Worm (Caenorhabditis elegans) whole organism, L4/young adult: ENCODE data around the gene F56D1.1.

ENCODE experiments used
- W03F9.2 ChIP-seq: fragments of 150-350 bp; optimal IDR thresholded peaks from 2 replicates; lab custom pipeline; 2014; ENCODE audit warnings: missing biosample characterization, missing genetic modification characterization
- dao-5 ChIP-seq: sonication (generic microtip); optimal IDR thresholded peaks from 2 replicates; lab custom pipeline; 2016; ENCODE audit warnings: missing genotype, missing genetic modification characterization, moderate library complexity, missing compliant biosample characterization
- him-1 ChIP-seq: sonication (generic microtip); optimal IDR thresholded peaks from 2 replicates; lab custom pipeline; 2016; ENCODE audit warnings: missing genotype, missing genetic modification reagents, missing genetic modification characterization, missing compliant biosample characterization

F56D1.1 gene

DNA sequence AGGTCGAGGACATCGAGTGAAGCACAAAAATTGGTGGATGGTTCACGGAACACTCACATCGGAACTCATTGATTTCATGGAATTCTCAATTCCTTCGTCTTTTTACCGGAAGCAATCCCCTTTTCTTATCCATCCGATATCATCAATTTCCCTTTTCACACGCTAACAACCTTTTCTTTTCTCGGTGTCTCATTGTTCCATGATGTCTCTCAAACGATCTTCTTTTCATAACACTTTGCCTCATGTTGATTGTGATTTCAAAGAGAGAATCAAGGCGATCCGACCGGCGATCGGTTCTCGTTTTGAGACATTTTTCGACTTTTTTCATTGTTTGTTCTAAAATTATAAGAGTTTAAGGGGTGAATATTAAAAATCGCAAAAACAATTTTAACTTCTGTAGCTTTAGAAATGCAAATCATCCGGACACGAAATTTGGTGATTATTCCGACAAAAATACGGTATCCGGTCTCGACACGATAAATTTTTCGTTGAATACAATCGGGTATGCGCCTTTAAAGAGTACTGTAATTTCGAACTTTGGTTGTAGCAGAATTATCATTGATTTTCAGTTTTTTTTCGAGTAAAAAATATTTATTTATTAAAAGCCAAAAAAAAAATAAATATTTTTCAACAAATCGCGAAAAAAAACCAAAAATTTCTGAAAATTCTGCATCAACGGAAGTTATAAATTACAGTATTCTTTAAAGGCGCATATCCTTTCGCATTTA lies 19.6 kb upstream of the F56D1.1 start:
- TF ChIP-seq him-1 (no peak), dao-5 (tag; lab: Kevin White, UChicago) (no peak), W03F9.2 (no peak)

DNA sequence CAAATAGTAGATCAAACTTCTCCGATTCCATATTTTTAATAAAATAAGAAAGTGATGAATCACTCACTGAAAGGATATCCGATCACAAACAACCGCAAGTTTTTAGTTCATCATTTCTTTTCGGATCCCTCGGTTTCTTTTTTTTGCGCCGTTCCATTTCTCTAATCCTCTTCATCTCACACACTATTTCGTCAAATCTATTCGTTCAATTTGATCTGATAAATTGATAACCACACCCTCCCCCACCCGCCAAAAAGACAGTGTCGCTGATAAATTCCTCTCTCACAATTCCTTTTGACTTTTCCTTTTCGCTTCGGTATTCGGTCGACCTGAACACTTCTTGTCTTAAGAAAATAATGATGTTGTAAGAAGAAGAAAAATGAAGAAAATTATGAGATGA lies 18.9 kb upstream of the F56D1.1 start:
- TF ChIP-seq dao-5 (tag; lab: Kevin White, UChicago) (no peak), W03F9.2 (no peak), him-1 (no peak)

DNA sequence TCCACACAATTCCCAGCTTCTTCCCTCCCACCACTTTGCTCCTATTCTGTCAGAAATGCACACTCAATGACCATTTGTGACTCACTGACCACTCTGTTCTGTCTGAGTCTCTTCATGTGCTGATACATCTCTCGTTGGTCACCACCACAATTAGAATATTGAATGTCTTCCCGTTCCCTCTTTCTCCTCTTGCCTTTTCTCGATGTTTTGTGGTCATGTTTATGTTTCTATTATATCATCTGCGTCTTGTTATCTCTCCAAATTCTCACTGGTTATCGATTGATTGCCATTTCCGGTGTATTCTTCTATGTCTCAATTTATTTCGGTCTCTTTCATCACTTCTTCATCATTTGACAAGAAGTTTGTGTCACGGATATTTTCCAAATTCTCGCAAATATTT lies 17.5 kb upstream of the F56D1.1 start:
- TF ChIP-seq him-1 (no peak), dao-5 (tag; lab: Kevin White, UChicago) (no peak), W03F9.2 (no peak)

DNA sequence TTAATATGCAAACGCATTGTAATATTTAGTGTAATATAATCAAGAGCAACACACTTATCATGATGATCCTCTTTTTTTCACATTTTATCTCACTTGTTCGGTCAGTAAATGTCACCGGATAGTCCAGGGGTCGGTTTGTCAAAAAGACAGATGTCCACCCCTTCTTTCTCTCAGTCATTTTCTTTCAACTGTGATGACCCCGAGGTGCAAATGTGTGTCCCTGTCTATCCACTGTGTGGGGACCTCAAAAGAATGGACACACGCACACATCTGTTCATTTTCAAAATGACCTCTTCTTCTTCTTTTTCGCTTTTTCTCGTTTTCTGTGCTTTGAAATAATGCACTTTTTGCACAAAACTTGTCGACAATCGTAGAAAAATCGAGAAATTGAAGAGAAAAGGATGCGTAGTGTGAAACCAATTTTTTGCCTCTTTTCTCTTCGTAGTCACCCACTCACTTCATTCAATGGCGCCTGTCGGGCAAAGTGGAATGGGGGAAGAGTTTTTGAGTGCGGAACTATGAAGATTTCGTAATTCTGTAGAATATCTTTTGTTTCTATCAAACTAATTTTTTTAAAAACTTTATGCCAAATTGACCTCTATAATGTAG lies 14.6 kb upstream of the F56D1.1 start:
- TF ChIP-seq W03F9.2 (no peak), him-1 (no peak), dao-5 (tag; lab: Kevin White, UChicago) (no peak)

DNA sequence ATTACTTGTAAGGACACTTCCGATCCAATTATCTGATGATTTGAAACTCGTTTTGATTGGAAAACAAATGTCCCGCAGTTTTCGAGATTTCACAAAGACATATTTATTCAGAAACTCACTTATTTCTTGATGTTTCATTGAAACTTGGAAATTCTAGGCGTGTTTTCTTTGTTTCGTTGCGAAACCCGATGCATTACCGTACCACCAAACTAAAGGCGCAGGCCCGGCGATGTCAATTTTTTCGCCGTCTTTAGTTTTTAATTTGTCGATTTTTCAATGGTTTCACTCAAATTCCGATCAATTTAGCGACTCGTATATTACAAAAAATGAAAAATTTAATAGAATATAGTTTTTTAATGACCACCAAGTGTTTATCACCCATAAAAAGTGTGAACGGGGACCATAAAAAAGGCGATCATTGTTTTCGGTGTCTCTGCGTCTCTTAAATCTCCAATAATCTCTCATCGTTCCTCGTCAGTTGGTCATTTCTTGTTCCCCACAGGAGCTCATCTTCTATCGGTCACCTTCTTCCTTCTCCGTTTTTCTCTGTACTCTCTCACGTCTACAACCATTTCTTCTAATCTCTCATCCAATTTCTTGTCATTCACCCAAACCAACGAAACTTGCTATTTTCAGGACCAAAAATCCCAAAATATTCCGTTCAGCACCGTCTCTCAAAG lies 12.5 kb upstream of the F56D1.1 start, which contains the start of gene clr-1:
clr-1 (plus strand) TSS at position 630 of the 680 bp plus-strand sequence.
- TF ChIP-seq him-1 (no peak), dao-5 (tag; lab: Kevin White, UChicago) (no peak), W03F9.2 (no peak)

DNA sequence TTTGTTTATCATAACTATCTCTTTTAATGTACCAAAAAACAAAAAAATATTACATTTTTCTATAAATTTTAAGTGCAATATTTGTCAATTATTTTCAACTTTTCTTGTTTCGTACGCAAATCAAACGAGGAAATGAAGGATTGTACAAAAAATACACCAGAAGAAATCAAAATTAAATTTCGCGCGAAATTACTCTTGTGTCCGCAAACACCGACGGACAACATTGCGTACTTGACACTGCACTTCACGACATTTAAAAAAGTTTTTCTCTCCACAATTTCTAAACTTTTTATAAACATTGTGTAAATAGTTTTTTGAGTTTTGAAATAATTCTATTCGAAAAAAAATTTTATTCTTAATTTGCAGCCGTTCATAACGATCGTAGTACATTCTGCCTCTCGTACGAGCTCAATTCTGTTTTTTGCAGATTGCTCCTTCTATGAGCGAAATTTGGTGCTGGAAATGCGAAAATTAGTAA lies 4.4 kb upstream of the F56D1.1 start, which contains the start of gene mrps-16:
mrps-16 (plus strand) TSS at position 428 of the 478 bp plus-strand sequence.
- peak; percentile 58 for TF ChIP-seq W03F9.2
- no peak for TF ChIP-seq dao-5 (tag; lab: Kevin White, UChicago)

DNA sequence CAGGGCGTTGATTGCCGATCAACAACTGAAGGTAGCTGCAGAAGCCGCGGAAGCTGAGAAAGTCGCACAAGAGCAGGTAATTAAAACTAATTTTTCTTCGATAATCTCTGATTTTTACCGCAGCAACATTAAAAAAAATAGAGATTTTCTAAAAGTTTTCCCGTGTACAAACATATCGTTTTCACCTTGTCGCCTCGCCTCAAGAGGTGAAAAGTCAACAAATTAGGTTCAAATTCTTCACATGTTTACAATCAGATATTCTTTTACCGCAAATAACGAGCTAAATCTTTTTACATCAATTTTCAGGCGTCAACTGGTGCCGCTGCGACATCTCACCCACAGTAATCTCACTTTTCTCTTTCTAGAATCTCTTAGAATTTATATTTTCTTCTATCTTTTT lies 3.5 kb upstream of the F56D1.1 start, which contains the start of gene ilcr-2:
ilcr-2 (plus strand) TSS at position 301 of the 400 bp plus-strand sequence.
- TF ChIP-seq dao-5 (tag; lab: Kevin White, UChicago): no peak
- TF ChIP-seq him-1: no peak
- TF ChIP-seq W03F9.2: no peak

DNA sequence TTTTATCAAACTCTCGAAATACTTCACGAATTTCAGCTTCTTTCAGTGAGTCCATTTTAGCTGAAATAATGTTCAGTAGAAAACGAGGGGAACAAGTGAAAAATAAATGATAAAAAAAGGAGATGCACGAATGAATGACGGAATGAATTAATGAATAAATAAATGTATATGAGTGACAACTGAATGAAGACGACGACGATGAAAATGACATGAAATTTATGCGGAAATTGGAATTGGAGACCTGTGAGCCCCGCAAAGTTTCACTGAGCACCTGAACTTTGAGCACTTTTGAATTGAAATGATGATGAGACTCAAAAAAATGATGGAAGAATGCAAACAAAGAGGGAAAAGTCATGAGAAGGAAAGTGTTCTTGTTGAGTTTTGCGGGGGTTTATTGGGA lies 3.6 kb downstream of the F56D1.1 start, which contains the start of gene cal-8:
cal-8 (minus strand) TSS at position 60 of the 400 bp plus-strand sequence.
- no peak for TF ChIP-seq him-1
- TF ChIP-seq W03F9.2: no peak
- TF ChIP-seq dao-5 (tag; lab: Kevin White, UChicago): no peak

DNA sequence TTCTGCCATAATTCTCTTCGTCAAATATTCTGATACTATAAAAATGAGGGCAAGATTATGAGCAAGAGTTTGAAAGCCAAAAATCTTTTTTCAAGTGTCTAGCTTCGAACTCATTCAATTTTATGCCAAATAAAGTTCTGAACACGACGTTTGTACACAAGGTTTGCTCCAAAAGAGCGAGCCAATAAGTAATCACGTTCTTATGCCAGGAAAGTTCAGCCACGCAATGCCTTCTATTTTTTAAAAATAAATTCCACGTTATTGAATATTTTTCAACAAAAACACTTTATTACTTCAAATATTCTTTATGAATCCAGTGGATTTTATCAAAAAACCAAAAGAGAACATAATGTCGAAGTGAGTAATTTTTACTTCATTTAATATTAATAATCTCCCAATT lies 9.4 kb downstream of the F56D1.1 start, which contains the start of gene nep-5:
nep-5 (plus strand) TSS at position 301 of the 400 bp plus-strand sequence.
- TF ChIP-seq him-1 (no peak), W03F9.2 (no peak), dao-5 (tag; lab: Kevin White, UChicago) (no peak)

DNA sequence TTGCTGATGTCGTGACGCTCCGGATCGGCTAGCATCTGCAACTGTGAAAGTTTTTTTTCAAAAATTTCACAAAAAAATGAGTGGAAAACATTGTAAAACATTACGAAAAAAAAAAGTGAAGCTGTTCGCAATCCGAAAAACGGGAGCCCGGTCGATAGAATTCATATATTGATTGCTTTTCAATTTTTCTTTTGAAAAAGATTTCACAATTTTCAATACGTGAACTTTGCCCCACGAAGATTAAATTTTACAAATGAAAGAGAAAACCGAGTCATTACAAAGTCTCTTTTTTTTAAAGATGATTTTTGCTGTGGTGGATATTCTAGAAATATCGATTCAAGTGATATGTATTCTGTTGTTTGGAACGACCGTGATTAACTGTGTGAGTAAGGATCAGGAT lies 16.0 kb downstream of the F56D1.1 start, which contains the start of gene F12A10.6:
F12A10.6 (minus strand) TSS at position 101 of the 400 bp plus-strand sequence.
- TF ChIP-seq dao-5 (tag; lab: Kevin White, UChicago) (no peak), him-1 (no peak), W03F9.2 (no peak)

DNA sequence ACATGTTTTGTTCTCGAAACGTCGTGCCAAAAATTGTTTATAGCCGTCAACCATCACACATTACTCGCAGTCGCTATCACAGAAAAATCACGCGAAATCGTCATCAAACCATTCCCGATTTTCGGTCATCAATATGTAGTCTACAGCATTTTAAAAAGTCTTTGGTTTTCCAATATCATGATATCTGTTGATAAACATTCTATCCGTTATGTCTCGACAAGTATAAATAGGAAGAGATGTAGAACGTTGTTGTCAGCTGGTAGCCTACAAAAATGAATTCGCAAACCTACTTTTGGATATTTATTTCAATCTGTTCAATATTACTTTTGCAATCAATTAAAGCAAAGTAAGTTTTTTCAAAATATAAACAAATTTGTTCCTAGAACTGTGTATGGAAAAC lies 18.0 kb downstream of the F56D1.1 start, which contains the start of gene F12A10.1:
F12A10.1 (plus strand) TSS at position 166 of the 400 bp plus-strand sequence.
- no peak for TF ChIP-seq W03F9.2
- TF ChIP-seq him-1: no peak
- no peak for TF ChIP-seq dao-5 (tag; lab: Kevin White, UChicago)

DNA sequence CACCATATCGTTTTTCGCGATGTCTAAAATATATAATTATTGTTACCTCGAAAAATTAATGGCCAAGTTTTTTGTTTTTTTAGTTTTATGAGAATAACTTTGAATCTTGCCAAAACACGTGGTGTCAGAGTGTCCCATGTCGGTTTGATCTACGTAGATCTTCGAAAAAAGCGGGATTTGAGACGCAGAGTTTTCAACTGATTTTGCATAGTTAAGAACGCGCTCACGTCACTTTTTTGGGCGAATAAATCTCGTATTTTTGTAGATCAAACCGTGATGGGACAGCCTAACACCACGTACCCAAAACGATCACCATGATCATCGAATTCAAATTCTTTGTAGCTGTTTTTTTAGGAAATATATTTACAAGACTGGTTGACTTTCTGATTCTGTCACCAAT lies 19.1 kb downstream of the F56D1.1 start:
- TF ChIP-seq W03F9.2 (no peak), him-1 (no peak), dao-5 (tag; lab: Kevin White, UChicago) (no peak)

DNA sequence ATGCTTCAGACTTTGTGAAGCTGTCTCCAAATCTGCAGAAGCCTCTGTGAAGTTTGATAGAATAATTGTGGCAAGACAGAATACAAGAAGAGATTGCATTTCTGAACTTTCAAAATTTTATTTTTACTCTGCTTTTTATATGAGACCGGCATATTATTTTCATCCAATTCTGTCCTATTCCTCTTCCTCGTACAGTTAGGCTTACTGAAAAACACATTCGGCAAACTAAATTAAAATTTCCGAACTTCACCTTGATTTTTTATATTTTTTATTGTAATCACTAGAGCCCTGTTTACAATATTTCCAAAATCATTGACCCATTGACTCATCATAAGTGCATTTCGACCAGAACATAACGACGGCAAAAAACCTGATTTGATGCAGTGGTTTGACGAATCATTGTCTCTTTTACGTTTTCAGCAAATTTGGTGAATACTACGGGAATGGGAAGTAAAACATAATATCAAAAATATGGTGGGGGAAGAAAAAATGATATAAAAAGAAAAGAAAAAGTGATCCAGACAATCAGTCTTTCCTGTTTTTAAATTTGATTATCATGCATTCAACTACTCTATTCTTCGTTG lies 19.8 kb downstream of the F56D1.1 start, which contains the start of the genes suex-1 and F12A10.9:
suex-1 (minus strand) TSS at position 101 of the 584 bp plus-strand sequence.
F12A10.9 (plus strand) TSS at position 534 of the 584 bp plus-strand sequence.
- TF ChIP-seq dao-5 (tag; lab: Kevin White, UChicago): no peak
- TF ChIP-seq him-1: no peak
- no peak for TF ChIP-seq W03F9.2

DNA sequence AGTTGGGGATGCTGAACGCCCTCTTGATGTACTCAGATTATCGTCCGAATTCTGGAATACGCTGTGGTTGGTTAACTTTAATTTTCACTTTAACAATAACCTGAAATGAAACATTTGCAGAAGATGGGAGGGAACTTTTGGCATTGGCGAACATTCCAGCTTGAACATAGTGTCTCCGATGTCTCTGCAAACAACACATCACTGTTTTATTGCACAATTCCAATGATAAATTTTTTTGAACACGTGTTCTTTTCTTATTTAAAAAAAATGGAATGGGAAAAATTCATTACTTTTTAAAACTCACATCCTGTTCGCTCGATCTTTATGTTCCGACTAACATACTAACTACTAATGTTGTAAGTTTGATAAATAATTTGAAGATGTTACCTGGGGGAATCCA lies 22.1 kb downstream of the F56D1.1 start, which contains the start of gene fzy-1:
fzy-1 (plus strand) TSS at position 301 of the 400 bp plus-strand sequence.
- TF ChIP-seq dao-5 (tag; lab: Kevin White, UChicago): no peak
- TF ChIP-seq W03F9.2: no peak
- no peak for TF ChIP-seq him-1
